Worm (Caenorhabditis elegans) whole organism, L4/young adult: ENCODE measurements around the gene T11F8.4.

Experiments
- W03F9.2 ChIP-seq: fragments of 150-350 bp; optimal IDR thresholded peaks from 2 replicates; lab custom pipeline; 2014; ENCODE audit warnings: missing biosample characterization, missing genetic modification characterization
- dao-5 ChIP-seq: sonication (generic microtip); optimal IDR thresholded peaks from 2 replicates; lab custom pipeline; 2016; ENCODE audit warnings: missing genotype, missing genetic modification characterization, moderate library complexity, missing compliant biosample characterization
- him-1 ChIP-seq: sonication (generic microtip); optimal IDR thresholded peaks from 2 replicates; lab custom pipeline; 2016; ENCODE audit warnings: missing genotype, missing genetic modification reagents, missing genetic modification characterization, missing compliant biosample characterization

ce11 chrIV:5452667-5453066, 23.7 kb downstream of the T11F8.4 start, which contains the start of gene Y4C6A.4:
- TF ChIP-seq W03F9.2 (tag; lab: Kevin White, UChicago) = no peak
- TF ChIP-seq him-1 = no peak
- TF ChIP-seq dao-5 (tag; lab: Kevin White, UChicago) = no peak
